Fruit fly (Drosophila melanogaster): ENCODE measurements around the gene vls.

Gene vls

DNA sequence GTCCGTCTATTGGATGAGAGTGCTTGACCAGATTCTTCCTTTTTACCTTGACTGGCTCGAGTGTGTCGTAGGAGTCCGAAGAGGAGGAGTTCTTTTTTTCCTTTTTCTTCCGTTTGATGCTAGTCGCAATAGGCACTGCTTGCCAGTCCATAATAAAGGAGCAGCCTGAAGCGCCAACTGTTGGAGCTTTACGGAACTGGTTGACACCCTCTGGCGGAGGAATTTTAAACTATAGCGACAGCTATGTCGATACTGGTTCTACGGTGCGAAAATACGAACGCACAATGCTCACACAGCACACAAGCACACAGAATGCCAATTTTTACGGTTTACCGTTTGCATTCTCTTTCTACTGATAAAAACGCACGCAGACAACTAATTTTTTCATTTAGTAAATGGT lies 41.1 kb upstream of the vls start (continued):
- TF ChIP-seq Gug (GFP tag; IDR thresholded peaks at IDR 0.05), result no peak
- TF ChIP-seq Sox14 (GFP tag; optimal IDR thresholded peaks at IDR 0.05), result no peak
- TF ChIP-seq CG3032 (tag; optimal IDR thresholded peaks at IDR 0.05), result no peak
- TF ChIP-seq CG6276 (GFP tag; optimal IDR thresholded peaks at IDR 0.05), result no peak
- no peak for TF ChIP-seq CG16779 (tag; optimal IDR thresholded peaks at IDR 0.05)
- TF ChIP-seq Eip78C (GFP tag), result peak; percentile 7
- no peak for TF ChIP-seq Eip93F (GFP tag; optimal IDR thresholded peaks at IDR 0.05)
- TF ChIP-seq Hr39 (GFP tag; optimal IDR thresholded peaks at IDR 0.05), result peak; percentile 35
- TF ChIP-seq CG11294 (GFP tag; IDR thresholded peaks at IDR 0.05), result no peak
- no peak for TF ChIP-seq Sox15 (GFP tag; optimal IDR thresholded peaks at IDR 0.05)

dm6 chr2L:20104526-20104925 lies 39.0 kb upstream of the vls start:
- TF ChIP-seq Hr39 (GFP tag; optimal IDR thresholded peaks at IDR 0.05) (no peak), vri (GFP tag; optimal IDR thresholded peaks at IDR 0.05) (no peak), CG6276 (GFP tag; optimal IDR thresholded peaks at IDR 0.05) (no peak), Smox (GFP tag; optimal IDR thresholded peaks at IDR 0.05) (no peak), CG16779 (tag; optimal IDR thresholded peaks at IDR 0.05) (no peak), CG6808 (GFP tag; optimal IDR thresholded peaks at IDR 0.05) (no peak), CG8119 (GFP tag; IDR thresholded peaks at IDR 0.05) (no peak), CG1621 (tag; optimal IDR thresholded peaks at IDR 0.05) (no peak), esn (GFP tag; optimal IDR thresholded peaks at IDR 0.05) (no peak), svp (GFP tag) (no peak), CG11902 (GFP tag; optimal IDR thresholded peaks at IDR 0.05) (no peak), lz (GFP tag; optimal IDR thresholded peaks at IDR 0.05) (no peak), CG6792 (GFP tag; optimal IDR thresholded peaks at IDR 0.05) (no peak), dsx (GFP tag; optimal IDR thresholded peaks at IDR 0.05; ENCODE audit: poor library complexity, severe bottlenecking) (no peak), Met (GFP tag; optimal IDR thresholded peaks at IDR 0.05) (no peak), CG31627 (GFP tag; optimal IDR thresholded peaks at IDR 0.05) (no peak), CG4318 (GFP tag; optimal IDR thresholded peaks at IDR 0.05) (no peak), net (GFP tag; optimal IDR thresholded peaks at IDR 0.05) (no peak), eg (GFP tag; IDR thresholded peaks at IDR 0.05) (no peak)

DNA sequence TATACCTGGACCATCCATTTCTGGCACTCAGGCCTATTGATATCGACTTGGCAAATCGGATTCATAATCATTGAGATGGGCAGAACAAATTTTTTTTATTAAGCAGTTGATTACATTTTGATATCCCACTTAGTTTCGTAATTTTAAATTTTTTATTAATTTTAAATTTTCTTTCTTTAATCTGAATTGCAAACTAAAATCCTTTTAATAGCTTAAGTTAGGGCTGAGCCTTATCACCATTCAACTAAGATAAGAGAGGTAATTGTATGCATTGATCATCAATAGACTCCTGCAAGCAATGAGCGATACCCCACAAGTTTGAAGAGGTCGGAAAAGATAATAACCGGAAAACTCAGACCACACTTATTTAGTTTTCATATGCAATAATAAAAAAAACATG lies 38.6 kb upstream of the vls start, which contains the start of gene CG13970:
TSS of gene CG13970 (minus strand) at position 101 of the 400 bp plus-strand sequence.
- TF ChIP-seq CG6163 (GFP tag; IDR thresholded peaks at IDR 0.05), result no peak
- no peak for TF ChIP-seq Ets21C (GFP tag; optimal IDR thresholded peaks at IDR 0.05)
- no peak for TF ChIP-seq vri (GFP tag; optimal IDR thresholded peaks at IDR 0.05)
- TF ChIP-seq svp (GFP tag), result no peak
- TF ChIP-seq Blimp-1 (GFP tag; optimal IDR thresholded peaks at IDR 0.05), result no peak
- TF ChIP-seq Met (GFP tag; optimal IDR thresholded peaks at IDR 0.05), result no peak
- TF ChIP-seq Eip78C (GFP tag), result no peak
- no peak for TF ChIP-seq CG15336 (GFP tag; IDR thresholded peaks at IDR 0.05)
- TF ChIP-seq CG6276 (GFP tag; optimal IDR thresholded peaks at IDR 0.05), result no peak
- TF ChIP-seq Gug (GFP tag; IDR thresholded peaks at IDR 0.05), result no peak
- TF ChIP-seq OdsH (GFP tag; optimal IDR thresholded peaks at IDR 0.05), result no peak
- TF ChIP-seq CG7368 (GFP tag; optimal IDR thresholded peaks at IDR 0.05), result no peak
- no peak for TF ChIP-seq pdm3 (GFP tag; optimal IDR thresholded peaks at IDR 0.05)
- TF ChIP-seq CG8632 (GFP tag; optimal IDR thresholded peaks at IDR 0.05), result no peak
- no peak for TF ChIP-seq lz (GFP tag; optimal IDR thresholded peaks at IDR 0.05)
- TF ChIP-seq cyc (GFP tag; optimal IDR thresholded peaks at IDR 0.05), result no peak
- TF ChIP-seq Eip75B (GFP tag; optimal IDR thresholded peaks at IDR 0.05), result no peak
- no peak for TF ChIP-seq topi (GFP tag; optimal IDR thresholded peaks at IDR 0.05)

DNA sequence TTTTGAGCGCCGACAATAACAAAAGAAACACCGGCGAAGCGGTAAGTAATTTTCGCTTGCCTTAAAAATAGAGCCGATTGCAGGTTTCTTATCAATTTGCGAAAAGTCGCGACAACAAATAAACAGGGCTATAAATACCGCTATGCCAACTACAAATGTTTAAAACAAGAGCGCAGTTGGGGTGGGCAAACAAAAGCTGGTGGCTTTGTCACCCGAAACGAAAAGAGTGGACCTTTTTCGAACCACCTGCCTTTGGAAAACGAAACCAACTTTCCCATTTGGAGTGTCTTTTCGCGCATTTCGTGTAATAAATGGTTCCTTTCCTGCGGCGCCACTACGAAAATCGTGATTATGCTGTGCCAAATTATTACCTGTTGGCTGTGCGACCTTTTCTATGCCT lies 32.7 kb upstream of the vls start:
- TF ChIP-seq fkh (GFP tag; optimal IDR thresholded peaks at IDR 0.05), result peak; percentile 8
- no peak for TF ChIP-seq Blimp-1 (GFP tag; optimal IDR thresholded peaks at IDR 0.05)
